Worm (Caenorhabditis elegans): ENCODE measurements around the gene dhs-26.

Gene dhs-26

DNA sequence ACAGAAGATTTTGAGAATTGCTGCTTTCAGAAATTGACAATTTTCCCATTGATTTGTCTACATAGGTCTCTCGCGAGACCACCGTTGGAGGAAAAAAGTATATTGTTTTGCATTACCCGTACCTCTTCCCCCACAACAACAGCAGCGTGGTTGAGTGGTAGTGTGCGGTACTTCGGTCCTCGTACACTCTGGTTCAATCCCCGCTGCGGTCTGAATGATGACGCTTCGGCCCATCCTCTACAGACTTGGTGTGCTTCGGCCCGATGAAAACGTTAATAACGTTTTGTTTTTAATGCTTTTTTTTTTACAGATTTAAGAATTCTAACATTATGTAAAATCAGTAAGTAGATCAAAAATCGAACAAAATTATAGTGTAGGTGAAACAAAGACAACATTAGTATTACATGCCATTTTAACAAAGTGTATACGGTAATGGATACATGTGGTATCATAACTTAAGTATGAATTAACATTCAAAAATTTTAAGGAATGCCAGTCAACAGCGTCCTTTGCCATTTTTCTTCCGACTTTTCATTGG is 14.3 kb downstream of the dhs-26 start, which contains the start of gene ZK816.3 (continued):
- TF ChIP-seq tra-1 (GFP tag; IDR thresholded peaks at IDR 0.05) (peak; percentile 54; the same call in 1 of the 2 replicates), hif-1 (tag; optimal IDR thresholded peaks at IDR 0.05) (no peak), dpl-1 (GFP tag; optimal IDR thresholded peaks at IDR 0.05) (no peak), mep-1 (tag; optimal IDR thresholded peaks at IDR 0.05) (peak; percentile 40), ceh-82 (tag; optimal IDR thresholded peaks at IDR 0.05) (no peak), Y5F2A.4 (GFP tag; optimal IDR thresholded peaks at IDR 0.05) (peak; percentile 5), nhr-41 (GFP tag; IDR thresholded peaks at IDR 0.05) (no peak), mes-2 (tag; optimal IDR thresholded peaks at IDR 0.05; ENCODE audit: poor library complexity, severe bottlenecking) (peak; percentile 79), saeg-2 (GFP tag; IDR thresholded peaks at IDR 0.05) (0 out of 2 replicates have a peak, but pooled peaks have one; percentile 58)

- no peak for TF ChIP-seq T20F7.1 (GFP tag; optimal IDR thresholded peaks at IDR 0.05)
- TF ChIP-seq dve-1 (tag; optimal IDR thresholded peaks at IDR 0.05; ENCODE audit: insufficient read depth) = no peak
- no peak for TF ChIP-seq nhr-77 (tag; optimal IDR thresholded peaks at IDR 0.05)
- no peak for TF ChIP-seq sdz-12 (GFP tag; optimal IDR thresholded peaks at IDR 0.05)
- peak; percentile 50 for TF ChIP-seq hlh-30 (tag; optimal IDR thresholded peaks at IDR 0.05; ENCODE audit: insufficient read depth)
- no peak for TF ChIP-seq nhr-76 (tag; optimal IDR thresholded peaks at IDR 0.05)
Observed at ce11 chrX:3343620-3344197, 18.6 kb downstream of the dhs-26 start.

DNA sequence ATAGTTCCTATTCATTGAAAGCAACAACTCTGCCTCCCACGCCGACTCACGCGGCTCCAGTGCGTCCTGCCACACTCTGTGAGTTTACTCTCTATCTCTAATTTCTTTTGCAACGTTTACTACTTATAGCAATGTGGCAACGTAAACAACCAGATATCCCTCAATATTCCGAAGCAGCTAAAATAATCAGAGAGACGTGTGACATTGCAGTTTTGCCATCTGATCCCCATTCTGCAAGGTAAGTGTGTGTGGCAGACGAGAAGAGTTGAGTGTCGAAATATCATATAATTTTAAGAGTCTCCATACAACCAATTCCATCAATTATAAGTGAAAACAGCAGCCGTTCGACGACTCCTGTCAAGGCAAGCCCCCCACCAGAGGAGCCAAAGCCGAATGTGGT is 22.4 kb downstream of the dhs-26 start:
- TF ChIP-seq ces-1 (GFP tag; optimal IDR thresholded peaks at IDR 0.05) (no peak), arid-1 (GFP tag; conservative IDR thresholded peaks at IDR 0.05) (no peak), F26F4.8 (GFP tag; conservative IDR thresholded peaks at IDR 0.05) (no peak), php-3 (GFP tag; IDR thresholded peaks at IDR 0.05) (no peak), gei-8 (GFP tag; optimal IDR thresholded peaks at IDR 0.05) (no peak), nhr-102 (tag; optimal IDR thresholded peaks at IDR 0.05) (no peak), lin-38 (GFP tag; IDR thresholded peaks at IDR 0.05) (no peak), snpc-4 (tag; optimal IDR thresholded peaks at IDR 0.05) (no peak), dmd-9 (GFP tag; IDR thresholded peaks at IDR 0.05) (no peak)

- TF ChIP-seq dmd-6 (GFP tag; IDR thresholded peaks at IDR 0.05) (peak; percentile 66), dve-1 (tag; optimal IDR thresholded peaks at IDR 0.05; ENCODE audit: insufficient read depth) (peak; percentile 61), hlh-11 (tag; optimal IDR thresholded peaks at IDR 0.05) (peak; percentile 63), nhr-77 (tag; optimal IDR thresholded peaks at IDR 0.05) (peak; percentile 22), pqm-1 (tag; optimal IDR thresholded peaks at IDR 0.05) (peak; percentile 92), daf-16 (GFP tag; optimal IDR thresholded peaks at IDR 0.05) (no peak), daf-16 (tag; optimal IDR thresholded peaks at IDR 0.05) (peak; percentile 52), egl-27 (tag; optimal IDR thresholded peaks at IDR 0.05) (no peak), nhr-28 (tag; optimal IDR thresholded peaks at IDR 0.05) (peak; percentile 78), nhr-237 (tag; optimal IDR thresholded peaks at IDR 0.05) (no peak), unc-62 (GFP tag; optimal IDR thresholded peaks at IDR 0.05 in 1 of 2) (peak in 1 of 2 experiments; percentile 44), unc-62 (tag; optimal IDR thresholded peaks at IDR 0.05) (no peak), php-3 (GFP tag; IDR thresholded peaks at IDR 0.05) (peak; percentile 78), nhr-48 (tag; optimal IDR thresholded peaks at IDR 0.05) (peak; percentile 17), lin-15B (tag; optimal IDR thresholded peaks at IDR 0.05) (no peak)
Observed at ce11 chrX:3334115-3334514, 28.2 kb downstream of the dhs-26 start.

Data from whole organism, L4 larva.